Worm (Caenorhabditis elegans) whole organism, young adult: ENCODE results near the gene T06E4.21.

Experiments
- B0019.2 ChIP-seq: fragments of 200-800 bp; sonication (Bioruptor generic); conservative IDR thresholded peaks from 2 replicates; pipeline ENCODE4 v1.3.6; 2022; ENCODE audit warnings: missing genetic modification reagents, missing genetic modification characterization, missing compliant biosample characterization
- akir-1 ChIP-seq: fragments of 200-800 bp; sonication (Bioruptor generic); optimal IDR thresholded peaks from 2 replicates; lab custom pipeline; 2018; ENCODE audit warnings: mild to moderate bottlenecking, missing genetic modification characterization, moderate library complexity, missing compliant biosample characterization
- ama-1 ChIP-seq, 3 experiments: fragments of 150-350 bp in 1 of 3; sonication (generic microtip) in 2 of 3; optimal IDR thresholded peaks; 2 replicates each; lab custom pipeline; 2014 to 2018; ENCODE audit warnings: missing biosample characterization in 2 of 3, missing genetic modification characterization in 2 of 3, missing genetic modification reagents in 2 of 3
- atf-7 ChIP-seq: sonication (generic microtip); optimal IDR thresholded peaks from 2 replicates; lab custom pipeline; 2017; ENCODE audit warnings: mild to moderate bottlenecking, missing genetic modification characterization, missing compliant biosample characterization
- chd-7 ChIP-seq: sonication (generic microtip); optimal IDR thresholded peaks from 2 replicates; lab custom pipeline; 2016; ENCODE audit warnings: mild to moderate bottlenecking, missing genetic modification characterization, moderate library complexity, missing compliant biosample characterization
- dpl-1 ChIP-seq: fragments of 150-350 bp; optimal IDR thresholded peaks from 2 replicates; lab custom pipeline; 2014; ENCODE audit warnings: missing biosample characterization, missing genetic modification reagents, missing genetic modification characterization
- madf-6 ChIP-seq: fragments of 200-800 bp; sonication (Bioruptor generic); IDR thresholded peaks from 2 replicates; pipeline ENCODE4 v1.3.6; 2022; ENCODE audit warnings: missing genetic modification reagents, missing genetic modification characterization, missing compliant biosample characterization
- tbx-9 ChIP-seq: sonication (generic microtip); optimal IDR thresholded peaks from 2 replicates; lab custom pipeline; 2016; ENCODE audit warnings: borderline replicate concordance, missing genetic modification characterization, inconsistent platforms, missing compliant biosample characterization
- unc-62 ChIP-seq: fragments of 150-350 bp; optimal IDR thresholded peaks from 2 replicates; lab custom pipeline; 2014; ENCODE audit warnings: missing biosample characterization, missing genetic modification reagents, missing genetic modification characterization

DNA sequence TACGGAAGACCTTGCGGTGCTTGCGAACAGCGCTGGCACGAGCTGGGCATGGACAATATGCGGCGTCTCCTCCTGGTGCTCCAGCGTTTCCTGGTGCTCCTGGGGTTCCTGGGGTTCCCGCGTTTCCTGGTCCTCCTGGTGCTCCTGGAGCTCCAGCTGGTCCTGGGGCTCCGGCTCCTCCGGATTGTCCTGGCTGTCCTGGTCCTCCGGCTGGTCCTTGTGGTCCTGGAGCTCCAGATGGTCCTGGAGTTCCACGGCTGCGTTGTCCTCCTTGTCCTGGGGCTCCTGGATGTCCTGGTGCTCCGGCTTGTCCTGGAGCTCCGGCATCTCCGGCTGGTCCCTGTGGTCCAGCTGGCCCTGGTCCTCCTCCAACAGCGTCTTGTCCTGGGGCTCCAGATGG is 19.0 kb upstream of the T06E4.21 start:
- TF ChIP-seq tbx-9 (tag; lab: Kevin White, UChicago) (no peak), dpl-1 (GFP tag; lab: Kevin White, UChicago) (no peak), madf-6 (GFP tag; lab: Robert Waterston, UW) (no peak), atf-7 (tag; lab: Kevin White, UChicago) (no peak), akir-1 (GFP tag; lab: Kevin White, UChicago) (no peak), B0019.2 (GFP tag; lab: Robert Waterston, UW) (no peak), chd-7 (tag; lab: Kevin White, UChicago) (no peak), unc-62 (GFP tag; lab: Kevin White, UChicago) (no peak), ama-1 (optimal IDR thresholded peaks at IDR 0.05; lab: Kevin White, UChicago) (no peak), ama-1 (GFP tag; optimal IDR thresholded peaks at IDR 0.05; lab: Kevin White, UChicago) (no peak)
